Fruit fly (Drosophila melanogaster): ENCODE measurements around the gene Syx5.

The Syx5 gene

dm6 chr2L:16350742-16351568 is 43.8 kb downstream of the Syx5 start:
- peak; percentile 99 for TF ChIP-seq CG12605 (GFP tag; IDR thresholded peaks at IDR 0.05)
- peak; percentile 99 for TF ChIP-seq CG9948 (tag; optimal IDR thresholded peaks at IDR 0.05)
- TF ChIP-seq Pif1A (GFP tag; optimal IDR thresholded peaks at IDR 0.05), result peak; percentile 99
- TF ChIP-seq CG4496 (GFP tag; IDR thresholded peaks at IDR 0.05), result peak; percentile 99
- peak; percentile 99 for TF ChIP-seq Ets98B (GFP tag; IDR thresholded peaks at IDR 0.05)
- TF ChIP-seq D1 (tag; optimal IDR thresholded peaks at IDR 0.05), result peak; percentile 98
- peak; percentile 82 for TF ChIP-seq CG10348 (GFP tag; IDR thresholded peaks at IDR 0.05)
- TF ChIP-seq Pif1B (GFP tag; optimal IDR thresholded peaks at IDR 0.05), result peak; percentile 99
- TF ChIP-seq EcR (GFP tag; optimal IDR thresholded peaks at IDR 0.05), result peak; percentile 73
- peak; percentile 99 for TF ChIP-seq CG8159 (tag; optimal IDR thresholded peaks at IDR 0.05)
- peak; percentile 99 for TF ChIP-seq CG32121 (GFP tag; IDR thresholded peaks at IDR 0.05)
- TF ChIP-seq CG14655 (GFP tag; optimal IDR thresholded peaks at IDR 0.05), result peak; percentile 99
- peak; percentile 99 for TF ChIP-seq CG15710 (tag; optimal IDR thresholded peaks at IDR 0.05)
- TF ChIP-seq CG17806 (tag; optimal IDR thresholded peaks at IDR 0.05), result peak; percentile 99
- peak; percentile 99 for TF ChIP-seq CG34367 (tag; optimal IDR thresholded peaks at IDR 0.05)
- TF ChIP-seq fd96Ca (GFP tag; IDR thresholded peaks at IDR 0.05), result peak; percentile 98
- peak; percentile 98 for TF ChIP-seq CG13204 (GFP tag; optimal IDR thresholded peaks at IDR 0.05)
- peak; percentile 99 for TF ChIP-seq Snoo (tag; optimal IDR thresholded peaks at IDR 0.05)
- TF ChIP-seq gl (tag; optimal IDR thresholded peaks at IDR 0.05), result peak; percentile 98
- peak; percentile 99 for TF ChIP-seq CG8301 (tag; optimal IDR thresholded peaks at IDR 0.05)
- TF ChIP-seq rn (GFP tag; IDR thresholded peaks at IDR 0.05), result peak; percentile 97

dm6 chr2L:16351805-16352584 is 44.8 kb downstream of the Syx5 start:
- TF ChIP-seq Snoo (tag; optimal IDR thresholded peaks at IDR 0.05), result no peak
- no peak for TF ChIP-seq EcR (GFP tag; optimal IDR thresholded peaks at IDR 0.05)
- TF ChIP-seq CG13204 (GFP tag; optimal IDR thresholded peaks at IDR 0.05), result no peak
- TF ChIP-seq CG17806 (tag; optimal IDR thresholded peaks at IDR 0.05), result no peak
- TF ChIP-seq CG8159 (tag; optimal IDR thresholded peaks at IDR 0.05), result no peak
- TF ChIP-seq rn (GFP tag; IDR thresholded peaks at IDR 0.05), result no peak
- TF ChIP-seq CG4496 (GFP tag; IDR thresholded peaks at IDR 0.05), result 0 out of 3 replicates have a peak, but pooled peaks have one; percentile 18

- TF ChIP-seq CG13204 (GFP tag; optimal IDR thresholded peaks at IDR 0.05) (no peak), Pif1B (GFP tag; optimal IDR thresholded peaks at IDR 0.05) (no peak), D1 (tag; optimal IDR thresholded peaks at IDR 0.05) (no peak), CG8159 (tag; optimal IDR thresholded peaks at IDR 0.05) (peak; percentile 19), CG32121 (GFP tag; IDR thresholded peaks at IDR 0.05) (no peak), fd96Ca (GFP tag; IDR thresholded peaks at IDR 0.05) (no peak), CG17806 (tag; optimal IDR thresholded peaks at IDR 0.05) (no peak), CG8301 (tag; optimal IDR thresholded peaks at IDR 0.05) (no peak), Snoo (tag; optimal IDR thresholded peaks at IDR 0.05) (peak; percentile 22), Ets98B (GFP tag; IDR thresholded peaks at IDR 0.05) (no peak), CG10348 (GFP tag; IDR thresholded peaks at IDR 0.05) (no peak), rn (GFP tag; IDR thresholded peaks at IDR 0.05) (no peak), EcR (GFP tag; optimal IDR thresholded peaks at IDR 0.05) (peak; percentile 71), Pif1A (GFP tag; optimal IDR thresholded peaks at IDR 0.05) (peak; percentile 9), CG9948 (tag; optimal IDR thresholded peaks at IDR 0.05) (no peak), CG15710 (tag; optimal IDR thresholded peaks at IDR 0.05) (peak; percentile 25), CG14655 (GFP tag; optimal IDR thresholded peaks at IDR 0.05) (no peak), CG12605 (GFP tag; IDR thresholded peaks at IDR 0.05) (0 out of 2 replicates have a peak, but pooled peaks have one; percentile 8), CG34367 (tag; optimal IDR thresholded peaks at IDR 0.05) (no peak), CG4496 (GFP tag; IDR thresholded peaks at IDR 0.05) (no peak; the same call in 2 of the 3 replicates), gl (tag; optimal IDR thresholded peaks at IDR 0.05) (no peak)
Measured at dm6 chr2L:16352585-16353580, 45.7 kb downstream of the Syx5 start, which contains the start of the genes Hyls1, chif and CG4455. Gene Hyls1 (minus strand): TSS chr2L:16352628. Gene chif (minus strand): TSS chr2L:16352628. Gene CG4455 (plus strand): TSS chr2L:16352934.

- TF ChIP-seq CG17806 (tag; optimal IDR thresholded peaks at IDR 0.05) (no peak), CG12605 (GFP tag; IDR thresholded peaks at IDR 0.05) (no peak), fd96Ca (GFP tag; IDR thresholded peaks at IDR 0.05) (no peak), CG32121 (GFP tag; IDR thresholded peaks at IDR 0.05) (no peak), D1 (tag; optimal IDR thresholded peaks at IDR 0.05) (no peak), EcR (GFP tag; optimal IDR thresholded peaks at IDR 0.05) (peak; percentile 13), CG13204 (GFP tag; optimal IDR thresholded peaks at IDR 0.05) (no peak)
Measured at dm6 chr2L:16353765-16354164, 46.6 kb downstream of the Syx5 start.

Data from whole organism, pupa.